Worm (Caenorhabditis elegans) whole organism, midembryonic: Measurements from ENCODE around the gene spe-10.

Experiments used
- T22C8.4 ChIP-seq: fragments of 200-800 bp; sonication (Bioruptor generic); IDR thresholded peaks from 2 replicates; pipeline ENCODE4 v1.3.6; 2022; ENCODE audit warnings: missing genetic modification characterization, missing compliant biosample characterization
- cog-1 ChIP-seq: sonication (generic microtip); optimal IDR thresholded peaks from 2 replicates; lab custom pipeline; 2016; ENCODE audit warnings: missing genetic modification characterization, missing compliant biosample characterization
- flt-1 ChIP-seq: fragments of 200-800 bp; sonication (Bioruptor generic); IDR thresholded peaks from 2 replicates; pipeline ENCODE4 v1.3.6; 2022; ENCODE audit warnings: missing genetic modification characterization, missing compliant biosample characterization
- klf-2 ChIP-seq: fragments of 200-800 bp; sonication (Bioruptor generic); conservative IDR thresholded peaks from 2 replicates; pipeline ENCODE4 v1.3.6; 2022; ENCODE audit warnings: missing genetic modification reagents, missing genetic modification characterization, missing compliant biosample characterization
- med-1 ChIP-seq: sonication (generic microtip); optimal IDR thresholded peaks from 2 replicates; lab custom pipeline; 2017; ENCODE audit warnings: missing genetic modification characterization, mild to moderate bottlenecking, missing compliant biosample characterization, antibody characterized with exemption, missing genetic modification reagents; ENCODE audit not compliant: insufficient read depth
- ref-1 ChIP-seq: fragments of 200-800 bp; sonication (Bioruptor generic); conservative IDR thresholded peaks from 2 replicates; pipeline ENCODE4 v1.3.6; 2022; ENCODE audit warnings: missing genetic modification reagents, missing genetic modification characterization, missing compliant biosample characterization
- tab-1 ChIP-seq: fragments of 200-800 bp; sonication (Bioruptor generic); IDR thresholded peaks from 2 replicates; pipeline ENCODE4 v1.3.6; 2022; ENCODE audit warnings: missing genetic modification characterization, missing compliant biosample characterization
- ztf-23 ChIP-seq: fragments of 200-800 bp; sonication (Bioruptor generic); IDR thresholded peaks from 2 replicates; pipeline ENCODE4 v1.3.6; 2022; ENCODE audit warnings: missing genetic modification reagents, missing genetic modification characterization, missing compliant biosample characterization
- ztf-29 ChIP-seq: fragments of 200-800 bp; sonication (Bioruptor generic); IDR thresholded peaks from 2 replicates; pipeline ENCODE4 v1.3.6; 2022; ENCODE audit warnings: missing genetic modification reagents, missing genetic modification characterization, missing compliant biosample characterization

The spe-10 gene

DNA sequence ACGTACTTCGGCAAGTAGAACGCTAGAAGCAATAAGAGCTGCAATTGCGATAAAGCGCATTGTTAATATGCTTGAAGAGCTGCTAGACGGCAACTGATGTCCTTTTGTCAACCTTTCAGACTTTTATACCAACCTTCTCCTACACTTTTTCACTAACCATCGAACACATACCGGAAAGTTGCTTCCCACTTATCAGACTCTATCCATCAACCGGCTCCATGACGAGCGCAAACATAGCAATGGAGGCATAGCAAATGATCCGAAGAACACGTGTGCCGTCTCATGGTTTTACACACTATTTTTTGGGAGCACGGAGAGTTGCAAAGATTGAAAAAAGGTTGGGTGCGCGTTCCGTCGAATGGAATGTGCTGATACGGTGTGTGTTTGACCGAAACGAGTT, 2.3 kb upstream of the spe-10 start, which contains the start of gene abu-1:
TSS of gene abu-1 (minus strand) at position 101 of the 400 bp plus-strand sequence.
- no peak for TF ChIP-seq tab-1 (GFP tag; lab: Robert Waterston, UW)
- no peak for TF ChIP-seq flt-1 (GFP tag; lab: Robert Waterston, UW)
- no peak for TF ChIP-seq ztf-29 (GFP tag; lab: Robert Waterston, UW)
- TF ChIP-seq ztf-23 (GFP tag; lab: Robert Waterston, UW): no peak
- no peak for TF ChIP-seq klf-2 (GFP tag; lab: Robert Waterston, UW)
- no peak for TF ChIP-seq ref-1 (GFP tag; lab: Robert Waterston, UW)
- TF ChIP-seq T22C8.4: no peak
- TF ChIP-seq cog-1 (tag; lab: Kevin White, UChicago): no peak
- TF ChIP-seq med-1 (GFP tag; lab: Kevin White, UChicago): no peak

DNA sequence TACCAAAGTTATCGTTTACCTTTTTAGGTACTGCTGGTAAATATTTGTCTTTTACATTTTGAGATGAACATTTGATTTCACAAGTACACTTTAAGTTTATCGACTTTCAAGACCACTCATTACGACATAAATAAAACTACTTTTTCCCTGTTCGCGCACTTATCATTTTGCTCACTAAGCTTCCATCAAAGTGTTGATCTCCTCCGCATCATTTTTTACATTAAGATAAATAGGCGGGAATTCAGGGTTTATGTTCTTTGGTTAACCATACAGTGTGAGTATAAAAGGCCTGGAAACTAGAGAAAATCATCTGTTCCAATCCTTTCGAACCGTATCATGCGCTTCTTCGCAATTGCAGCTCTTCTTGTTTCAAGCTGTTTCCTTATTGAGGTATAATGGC, 1.9 kb upstream of the spe-10 start, which contains the start of gene pqn-2:
TSS of gene pqn-2 (plus strand) at position 301 of the 400 bp plus-strand sequence.
- TF ChIP-seq ztf-23 (GFP tag; lab: Robert Waterston, UW) (no peak), cog-1 (tag; lab: Kevin White, UChicago) (no peak), ztf-29 (GFP tag; lab: Robert Waterston, UW) (no peak), tab-1 (GFP tag; lab: Robert Waterston, UW) (no peak), ref-1 (GFP tag; lab: Robert Waterston, UW) (no peak)

DNA sequence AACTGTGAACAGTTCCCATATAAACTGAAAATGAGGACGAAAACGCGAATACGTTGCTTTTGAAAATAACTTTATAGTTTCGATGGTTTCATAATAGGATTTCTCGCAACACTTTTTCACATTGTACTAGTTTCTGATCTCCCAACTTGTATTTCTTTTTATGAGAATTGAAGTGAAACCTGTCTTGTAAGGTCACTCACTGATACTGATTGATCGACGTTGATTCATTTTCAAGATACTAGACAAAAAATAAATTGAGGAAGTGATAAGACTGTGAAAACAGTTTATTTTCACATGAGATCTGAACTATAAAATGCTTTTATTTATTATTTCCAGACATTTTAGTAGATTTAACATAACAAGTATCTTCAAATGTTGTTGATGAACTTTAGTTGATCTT, 3.4 kb downstream of the spe-10 start:
- no peak for TF ChIP-seq ztf-29 (GFP tag; lab: Robert Waterston, UW)
- TF ChIP-seq ztf-23 (GFP tag; lab: Robert Waterston, UW): no peak
- no peak for TF ChIP-seq klf-2 (GFP tag; lab: Robert Waterston, UW)
- no peak for TF ChIP-seq med-1 (GFP tag; lab: Kevin White, UChicago)
- no peak for TF ChIP-seq flt-1 (GFP tag; lab: Robert Waterston, UW)
- no peak for TF ChIP-seq tab-1 (GFP tag; lab: Robert Waterston, UW)
- TF ChIP-seq T22C8.4: no peak
- TF ChIP-seq ref-1 (GFP tag; lab: Robert Waterston, UW): no peak
- TF ChIP-seq cog-1 (tag; lab: Kevin White, UChicago): no peak

DNA sequence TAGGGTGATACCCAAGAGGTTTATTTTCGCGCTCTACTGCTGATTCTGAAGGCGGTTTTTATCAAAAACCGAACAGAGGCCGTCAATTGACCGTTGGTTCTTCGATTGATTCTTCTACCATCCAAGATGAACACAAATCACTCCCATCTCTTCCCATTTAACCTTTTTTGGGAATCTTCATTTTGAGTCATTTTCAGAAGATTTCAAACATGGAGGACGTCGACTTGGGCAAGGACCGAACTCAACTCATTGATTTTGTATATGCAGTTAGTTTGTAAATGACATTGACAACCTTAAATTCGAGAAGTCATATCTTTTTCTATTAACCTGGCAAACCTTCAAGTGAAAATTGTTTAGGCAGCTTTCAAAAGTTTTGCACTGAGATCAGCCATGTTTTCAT, 4.3 kb downstream of the spe-10 start, which contains the start of gene AC3.5:
TSS of gene AC3.5 (plus strand) at position 210 of the 400 bp plus-strand sequence.
- TF ChIP-seq T22C8.4 (no peak), klf-2 (GFP tag; lab: Robert Waterston, UW) (no peak), med-1 (GFP tag; lab: Kevin White, UChicago) (no peak), flt-1 (GFP tag; lab: Robert Waterston, UW) (no peak), tab-1 (GFP tag; lab: Robert Waterston, UW) (no peak), ztf-23 (GFP tag; lab: Robert Waterston, UW) (no peak), cog-1 (tag; lab: Kevin White, UChicago) (no peak)

DNA sequence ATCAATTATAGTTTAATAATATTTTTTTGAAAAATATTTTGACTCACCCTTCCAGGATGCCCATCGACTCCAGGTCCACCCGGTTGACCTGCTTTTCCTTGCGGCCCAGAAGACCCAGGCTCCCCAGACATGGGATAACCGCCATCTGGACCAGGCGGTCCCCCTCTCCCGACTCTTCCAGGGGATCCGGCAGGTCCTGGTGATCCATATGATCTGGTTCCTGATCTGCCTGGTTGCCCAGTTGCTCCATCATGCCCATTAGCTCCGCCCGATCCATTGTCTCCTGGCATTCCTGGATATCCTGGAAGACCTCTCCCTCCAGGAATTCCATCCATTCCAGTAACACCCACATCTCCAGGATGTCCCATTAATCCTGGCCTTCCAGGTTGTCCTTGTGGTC, 9.7 kb downstream of the spe-10 start:
- no peak for TF ChIP-seq cog-1 (tag; lab: Kevin White, UChicago)
- TF ChIP-seq flt-1 (GFP tag; lab: Robert Waterston, UW): no peak
- TF ChIP-seq ztf-23 (GFP tag; lab: Robert Waterston, UW): no peak
- no peak for TF ChIP-seq ref-1 (GFP tag; lab: Robert Waterston, UW)
- no peak for TF ChIP-seq klf-2 (GFP tag; lab: Robert Waterston, UW)
- no peak for TF ChIP-seq med-1 (GFP tag; lab: Kevin White, UChicago)
- TF ChIP-seq ztf-29 (GFP tag; lab: Robert Waterston, UW): no peak
- TF ChIP-seq T22C8.4: no peak
- no peak for TF ChIP-seq tab-1 (GFP tag; lab: Robert Waterston, UW)

DNA sequence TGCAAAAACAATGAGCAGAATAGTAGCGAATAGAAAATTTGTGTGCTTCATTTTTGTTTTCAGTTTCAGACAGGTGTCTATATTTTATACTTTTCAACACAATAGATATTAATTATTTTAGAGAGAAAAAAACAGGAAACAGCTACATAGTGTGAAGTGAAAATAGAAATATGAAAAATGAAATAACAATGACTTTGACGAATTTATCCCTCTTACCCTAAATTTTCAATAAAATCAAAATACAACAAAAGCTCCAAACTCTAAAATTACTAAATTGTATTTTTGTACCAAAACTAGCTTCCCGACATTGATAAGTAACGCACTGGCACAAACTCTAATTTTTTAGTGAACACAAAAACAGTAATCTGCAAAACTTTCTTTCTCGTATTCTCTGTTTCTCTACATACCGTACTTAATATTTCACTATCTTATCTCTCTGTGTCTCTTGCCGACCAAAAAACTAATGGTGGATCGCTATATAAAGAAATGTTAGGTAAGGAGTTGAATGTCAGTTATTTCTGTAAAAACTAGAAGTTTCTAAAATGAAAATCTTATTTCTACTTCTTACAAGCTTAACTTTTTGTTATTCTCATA, 11.2 kb downstream of the spe-10 start, which contains the start of the genes col-151 and ugt-1:
TSS of gene col-151 (minus strand) at position 51 of the 594 bp plus-strand sequence.
TSS of gene ugt-1 (plus strand) at position 491 of the 594 bp plus-strand sequence.
- TF ChIP-seq cog-1 (tag; lab: Kevin White, UChicago) (no peak), flt-1 (GFP tag; lab: Robert Waterston, UW) (no peak), tab-1 (GFP tag; lab: Robert Waterston, UW) (no peak), med-1 (GFP tag; lab: Kevin White, UChicago) (no peak), T22C8.4 (no peak), ztf-29 (GFP tag; lab: Robert Waterston, UW) (no peak), ztf-23 (GFP tag; lab: Robert Waterston, UW) (no peak), ref-1 (GFP tag; lab: Robert Waterston, UW) (no peak), klf-2 (GFP tag; lab: Robert Waterston, UW) (no peak)

DNA sequence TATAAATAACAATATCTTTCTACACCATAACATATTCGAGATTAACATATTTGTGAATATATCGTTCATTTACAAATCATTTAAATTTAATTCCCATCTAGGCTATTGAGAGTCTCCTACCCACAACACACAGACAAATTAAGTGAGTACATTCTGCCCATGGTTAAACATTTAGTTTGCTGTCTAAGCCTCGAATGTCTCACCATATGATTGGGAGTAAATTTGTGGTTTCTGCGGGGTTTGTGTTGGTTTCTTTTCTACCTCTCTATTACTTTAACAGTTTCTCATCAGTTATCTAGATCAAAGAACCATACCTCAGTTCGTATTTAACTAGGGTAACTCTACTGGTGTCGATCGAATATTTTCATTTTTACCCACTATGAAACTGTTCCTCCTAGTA, 14.4 kb downstream of the spe-10 start, which contains the start of gene ugt-2:
TSS of gene ugt-2 (plus strand) at position 371 of the 400 bp plus-strand sequence.
- TF ChIP-seq T22C8.4 (no peak), ztf-23 (GFP tag; lab: Robert Waterston, UW) (no peak), med-1 (GFP tag; lab: Kevin White, UChicago) (no peak), flt-1 (GFP tag; lab: Robert Waterston, UW) (no peak), ref-1 (GFP tag; lab: Robert Waterston, UW) (no peak), tab-1 (GFP tag; lab: Robert Waterston, UW) (no peak), cog-1 (tag; lab: Kevin White, UChicago) (no peak), ztf-29 (GFP tag; lab: Robert Waterston, UW) (no peak), klf-2 (GFP tag; lab: Robert Waterston, UW) (no peak)

DNA sequence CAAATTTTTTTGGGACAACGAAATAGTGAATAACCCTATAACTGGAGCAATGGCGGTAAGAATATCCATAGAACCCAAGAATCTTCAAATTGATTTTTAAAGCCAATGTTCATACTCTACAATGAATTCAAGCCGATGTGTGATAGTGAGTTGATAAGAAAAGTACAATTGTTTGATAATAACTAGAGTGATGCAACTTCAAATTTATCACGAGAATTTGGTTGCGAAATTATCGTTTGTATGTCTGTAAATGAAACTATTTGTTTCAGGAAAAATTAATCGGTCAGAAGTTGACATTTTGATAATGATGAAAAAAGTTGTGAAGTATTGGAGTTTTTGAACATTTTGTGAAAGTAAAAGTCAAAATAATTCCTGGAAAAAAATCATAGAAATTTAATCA, 15.2 kb downstream of the spe-10 start:
- TF ChIP-seq ztf-23 (GFP tag; lab: Robert Waterston, UW) (no peak), T22C8.4 (no peak), cog-1 (tag; lab: Kevin White, UChicago) (no peak), med-1 (GFP tag; lab: Kevin White, UChicago) (no peak), tab-1 (GFP tag; lab: Robert Waterston, UW) (no peak), ref-1 (GFP tag; lab: Robert Waterston, UW) (no peak), flt-1 (GFP tag; lab: Robert Waterston, UW) (no peak)

DNA sequence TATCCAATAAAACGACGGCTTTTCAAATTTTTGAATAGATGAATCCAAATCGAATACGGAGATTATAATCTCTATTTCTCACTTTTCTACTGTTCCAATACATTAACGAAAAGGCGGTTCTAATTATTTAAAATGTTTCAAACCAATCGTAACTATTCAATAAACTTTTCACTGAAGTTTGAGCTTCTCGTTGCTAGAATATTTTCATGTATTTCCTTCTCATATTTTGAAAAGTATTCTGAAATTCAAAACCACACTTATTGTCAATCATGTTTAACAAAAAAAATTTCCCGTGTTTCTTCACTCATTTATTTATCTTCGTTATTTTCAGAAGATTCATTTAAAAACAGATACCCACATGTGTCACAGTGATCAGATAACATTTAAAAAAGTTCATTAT, 18.8 kb downstream of the spe-10 start, which contains the start of gene F15H10.8:
TSS of gene F15H10.8 (minus strand) at position 101 of the 400 bp plus-strand sequence.
- TF ChIP-seq ztf-23 (GFP tag; lab: Robert Waterston, UW) (no peak), med-1 (GFP tag; lab: Kevin White, UChicago) (no peak), ztf-29 (GFP tag; lab: Robert Waterston, UW) (no peak), T22C8.4 (no peak), klf-2 (GFP tag; lab: Robert Waterston, UW) (no peak), ref-1 (GFP tag; lab: Robert Waterston, UW) (no peak), flt-1 (GFP tag; lab: Robert Waterston, UW) (no peak), cog-1 (tag; lab: Kevin White, UChicago) (no peak), tab-1 (GFP tag; lab: Robert Waterston, UW) (no peak)
